Fruit fly (Drosophila melanogaster) whole organism, embryonic: Measurements from ENCODE around the gene Girdin.

Experiments used
- Asciz ChIP-seq: fragments of 200-800 bp; sonication (Bioruptor generic); optimal IDR thresholded peaks from 2 replicates; lab custom pipeline; 2017; ENCODE audit warnings: missing biosample characterization, mild to moderate bottlenecking, missing genetic modification characterization, missing genetic modification reagents
- Awh ChIP-seq: fragments of 200-800 bp; sonication (Bioruptor generic); IDR thresholded peaks from 2 replicates; pipeline ENCODE4, ENCODE4 v1.3.6; 2022; ENCODE audit warnings: missing biosample characterization, missing genetic modification characterization
- B-H1 ChIP-seq: fragments of 200-800 bp; sonication (Bioruptor generic); IDR thresholded peaks from 3 replicates; pipeline ENCODE4 v1.3.6; 2022; ENCODE audit warnings: missing biosample characterization, missing genetic modification characterization
- Blimp-1 ChIP-seq: fragments of 200-800 bp; sonication (Bioruptor generic); optimal IDR thresholded peaks from 3 replicates; lab custom pipeline; 2018; ENCODE audit warnings: missing biosample characterization, missing genetic modification characterization, mild to moderate bottlenecking, moderate library complexity, missing genetic modification reagents
- Bteb2 ChIP-seq: fragments of 200-800 bp; sonication (Bioruptor generic); optimal IDR thresholded peaks from 2 replicates; lab custom pipeline; 2016; ENCODE audit warnings: missing biosample characterization, missing genetic modification characterization
- CG10147 ChIP-seq: fragments of 200-800 bp; sonication (Bioruptor generic); optimal IDR thresholded peaks from 2 replicates; lab custom pipeline; 2019; ENCODE audit warnings: missing biosample characterization, mild to moderate bottlenecking, missing genetic modification characterization, moderate library complexity
- CG10543 ChIP-seq: fragments of 200-800 bp; sonication (Bioruptor generic); optimal IDR thresholded peaks from 3 replicates; lab custom pipeline; 2017; ENCODE audit warnings: missing biosample characterization, mild to moderate bottlenecking, missing genetic modification characterization, moderate library complexity
- CG12104 ChIP-seq: fragments of 200-800 bp; sonication (Bioruptor generic); optimal IDR thresholded peaks from 3 replicates; lab custom pipeline; 2016; ENCODE audit warnings: missing biosample characterization, missing genetic modification characterization
- CG12942 ChIP-seq: fragments of 200-800 bp; sonication (Bioruptor generic); optimal IDR thresholded peaks from 3 replicates; lab custom pipeline; 2016; ENCODE audit warnings: missing biosample characterization, missing genetic modification characterization
- CG13775 ChIP-seq: fragments of 200-800 bp; sonication (Bioruptor generic); optimal IDR thresholded peaks from 3 replicates; lab custom pipeline; 2017; ENCODE audit warnings: missing biosample characterization, mild to moderate bottlenecking, missing genetic modification characterization
- CG14050 ChIP-seq: fragments of 200-800 bp; sonication (Bioruptor generic); IDR thresholded peaks from 3 replicates; pipeline ENCODE4 v1.3.6; 2022; ENCODE audit warnings: missing biosample characterization, missing genetic modification characterization
- CG17912 ChIP-seq: fragments of 200-800 bp; sonication (Bioruptor generic); optimal IDR thresholded peaks from 2 replicates; lab custom pipeline; 2018; ENCODE audit warnings: missing biosample characterization, mild to moderate bottlenecking, missing genetic modification characterization
- CG18011 ChIP-seq: fragments of 200-800 bp; sonication (Bioruptor generic); optimal IDR thresholded peaks from 2 replicates; lab custom pipeline; 2017; ENCODE audit warnings: missing biosample characterization, missing genetic modification characterization, mild to moderate bottlenecking, moderate library complexity, missing genotype
- CG18764 ChIP-seq: fragments of 200-800 bp; sonication (Bioruptor generic); optimal IDR thresholded peaks from 3 replicates; lab custom pipeline; 2016; ENCODE audit warnings: missing biosample characterization, missing genetic modification characterization
- CG31441 ChIP-seq: fragments of 200-800 bp; sonication (Bioruptor generic); IDR thresholded peaks from 2 replicates; pipeline ENCODE4 v1.3.6; 2022; ENCODE audit warnings: missing biosample characterization, missing genetic modification characterization
- CG32767 ChIP-seq: fragments of 200-800 bp; sonication (Bioruptor generic); IDR thresholded peaks from 2 replicates; pipeline ENCODE4 v1.3.6; 2022; ENCODE audit warnings: missing biosample characterization, missing genetic modification characterization
- CG3281 ChIP-seq: fragments of 200-800 bp; sonication (Bioruptor generic); optimal IDR thresholded peaks from 3 replicates; lab custom pipeline; 2017; ENCODE audit warnings: missing biosample characterization, mild to moderate bottlenecking, missing genetic modification characterization
- CG3995 ChIP-seq: fragments of 200-800 bp; sonication (Bioruptor generic); optimal IDR thresholded peaks from 3 replicates; lab custom pipeline; 2016; ENCODE audit warnings: missing biosample characterization, missing genetic modification characterization
- CG42726 ChIP-seq: fragments of 200-800 bp; sonication (Bioruptor generic); IDR thresholded peaks from 2 replicates; pipeline ENCODE4 v1.3.6; 2022; ENCODE audit warnings: missing biosample characterization, missing genetic modification characterization; ENCODE audit not compliant: partially characterized antibody
- CG6683 ChIP-seq: fragments of 200-800 bp; sonication (Bioruptor generic); optimal IDR thresholded peaks from 2 replicates; lab custom pipeline; 2017; ENCODE audit warnings: missing biosample characterization, mild to moderate bottlenecking, missing genetic modification characterization, missing genetic modification reagents
- CG9609 ChIP-seq: fragments of 200-800 bp; sonication (Bioruptor generic); optimal IDR thresholded peaks from 3 replicates; lab custom pipeline; 2016; ENCODE audit warnings: missing biosample characterization, missing genetic modification characterization
- CG9727 ChIP-seq: fragments of 200-800 bp; sonication (Bioruptor generic); optimal IDR thresholded peaks from 3 replicates; lab custom pipeline; 2017; ENCODE audit warnings: missing biosample characterization, mild to moderate bottlenecking, missing genetic modification characterization
- Camta ChIP-seq: fragments of 200-800 bp; sonication (Bioruptor generic); optimal IDR thresholded peaks from 2 replicates; lab custom pipeline; 2016; ENCODE audit warnings: missing biosample characterization, missing genetic modification characterization
- Doc2 ChIP-seq: fragments of 200-800 bp; sonication (Bioruptor generic); IDR thresholded peaks from 2 replicates; pipeline ENCODE4 v1.3.6; 2022; ENCODE audit warnings: missing biosample characterization, missing genetic modification characterization
- Doc3 ChIP-seq: fragments of 200-800 bp; sonication (Bioruptor generic); IDR thresholded peaks from 3 replicates; pipeline ENCODE4 v1.3.6; 2022; ENCODE audit warnings: missing biosample characterization, missing genetic modification characterization; ENCODE audit not compliant: partially characterized antibody
- Ets65A ChIP-seq: fragments of 200-800 bp; sonication (Bioruptor generic); peaks from one replicate; lab custom pipeline; 2016; ENCODE audit warnings: missing biosample characterization, missing genetic modification characterization
- H15 ChIP-seq: fragments of 200-800 bp; sonication (Bioruptor generic); IDR thresholded peaks from 3 replicates; pipeline ENCODE4 v1.3.6; 2022; ENCODE audit warnings: missing biosample characterization, missing genetic modification characterization
- HLHmδ ChIP-seq: fragments of 200-800 bp; sonication (Bioruptor generic); optimal IDR thresholded peaks from 2 replicates; lab custom pipeline; 2018; ENCODE audit warnings: missing biosample characterization, mild to moderate bottlenecking, missing genetic modification characterization, moderate library complexity
- Oli ChIP-seq: fragments of 200-800 bp; sonication (Bioruptor generic); optimal IDR thresholded peaks from 2 replicates; lab custom pipeline; 2018; ENCODE audit warnings: missing biosample characterization, mild to moderate bottlenecking, missing genetic modification characterization, moderate library complexity
- Optix ChIP-seq: fragments of 200-800 bp; sonication (Bioruptor generic); IDR thresholded peaks from 3 replicates; pipeline ENCODE4 v1.3.6; 2022; ENCODE audit warnings: missing biosample characterization, missing genetic modification characterization
- Poxn ChIP-seq: fragments of 200-800 bp; sonication (Bioruptor generic); IDR thresholded peaks from 2 replicates; pipeline ENCODE4 v1.3.6; 2022; ENCODE audit warnings: missing biosample characterization, missing genetic modification characterization
- Rfx ChIP-seq: fragments of 200-800 bp; sonication (Bioruptor generic); IDR thresholded peaks from 2 replicates; pipeline ENCODE4 v1.3.6; 2022; ENCODE audit warnings: missing biosample characterization, missing genetic modification characterization
- Ssrp ChIP-seq: fragments of 200-800 bp; sonication (Bioruptor generic); optimal IDR thresholded peaks from 2 replicates; lab custom pipeline; 2018; ENCODE audit warnings: missing biosample characterization, mild to moderate bottlenecking, missing genetic modification characterization, moderate library complexity
- Tbp ChIP-seq: fragments of >200 bp; optimal IDR thresholded peaks from 2 replicates; lab custom pipeline; 2018; ENCODE audit warnings: missing biosample characterization, missing genetic modification characterization
- Trl ChIP-seq, 3 experiments: fragments of >200 bp in 2 of 3; fragments of 200-800 bp in 1 of 3; sonication (Bioruptor generic) in 1 of 3; optimal IDR thresholded peaks; 2 replicates in 1 of 3; 3 replicates in 2 of 3; lab custom pipeline; 2016 to 2017; ENCODE audit warnings: missing biosample characterization in 1 of 3, missing genetic modification characterization in 1 of 3
- ato ChIP-seq: fragments of 200-800 bp; sonication (Bioruptor generic); IDR thresholded peaks from 2 replicates; pipeline ENCODE4 v1.3.6; 2022; ENCODE audit warnings: missing biosample characterization, missing genetic modification characterization; ENCODE audit not compliant: partially characterized antibody
- br ChIP-seq: fragments of >200 bp; optimal IDR thresholded peaks from 2 replicates; lab custom pipeline; 2017
- cg ChIP-seq: fragments of 200-800 bp; sonication (Bioruptor generic); optimal IDR thresholded peaks from 3 replicates; lab custom pipeline; 2019; ENCODE audit warnings: missing biosample characterization, mild to moderate bottlenecking, missing genetic modification characterization, moderate library complexity
- chinmo ChIP-seq: fragments of 200-800 bp; sonication (Bioruptor generic); IDR thresholded peaks from 4 replicates; pipeline ENCODE4 v1.3.6; 2022; ENCODE audit warnings: missing biosample characterization, missing genetic modification characterization; ENCODE audit not compliant: partially characterized antibody
- dm ChIP-seq: fragments of 200-800 bp; sonication (Bioruptor generic); optimal IDR thresholded peaks from 3 replicates; lab custom pipeline; 2016; ENCODE audit warnings: missing biosample characterization, missing genetic modification characterization
- gsb ChIP-seq: fragments of 200-800 bp; sonication (Bioruptor generic); IDR thresholded peaks from 2 replicates; pipeline ENCODE4 v1.3.6; 2022; ENCODE audit warnings: missing biosample characterization, missing genetic modification characterization
- gsb-n ChIP-seq: fragments of 200-800 bp; sonication (Bioruptor generic); optimal IDR thresholded peaks from 3 replicates; lab custom pipeline; 2018; ENCODE audit warnings: missing biosample characterization, mild to moderate bottlenecking, missing genetic modification characterization
- hb ChIP-seq: fragments of 200-800 bp; sonication (Bioruptor generic); IDR thresholded peaks from 3 replicates; pipeline ENCODE4 v1.3.6; 2022; ENCODE audit warnings: missing biosample characterization, missing genetic modification characterization; ENCODE audit not compliant: partially characterized antibody
- lilli ChIP-seq: fragments of 200-800 bp; sonication (Bioruptor generic); optimal IDR thresholded peaks from 3 replicates; lab custom pipeline; 2016; ENCODE audit warnings: missing biosample characterization, missing genetic modification characterization
- mam ChIP-seq: fragments of 200-800 bp; sonication (Bioruptor generic); optimal IDR thresholded peaks from 3 replicates; lab custom pipeline; 2016; ENCODE audit warnings: missing biosample characterization, missing genetic modification characterization
- pnt ChIP-seq: fragments of 200-800 bp; sonication (Bioruptor generic); optimal IDR thresholded peaks from 3 replicates; lab custom pipeline; 2016; ENCODE audit warnings: missing biosample characterization, missing genetic modification characterization
- ranshi ChIP-seq: fragments of 200-800 bp; sonication (Bioruptor generic); IDR thresholded peaks from 2 replicates; pipeline ENCODE4 v1.3.6; 2022; ENCODE audit warnings: missing biosample characterization, missing genetic modification characterization
- ro ChIP-seq: fragments of 200-800 bp; sonication (Bioruptor generic); IDR thresholded peaks from 2 replicates; pipeline ENCODE4 v1.3.6; 2022; ENCODE audit warnings: missing biosample characterization, missing genetic modification characterization
- row ChIP-seq: fragments of 200-800 bp; sonication (Bioruptor generic); IDR thresholded peaks from 3 replicates; pipeline ENCODE4 v1.3.6; 2022; ENCODE audit warnings: missing biosample characterization, missing genetic modification characterization
- schlank ChIP-seq: fragments of 200-800 bp; sonication (Bioruptor generic); optimal IDR thresholded peaks from 2 replicates; lab custom pipeline; 2018; ENCODE audit warnings: missing biosample characterization, mild to moderate bottlenecking, missing genetic modification characterization
- tio ChIP-seq: fragments of 200-800 bp; sonication (Bioruptor generic); optimal IDR thresholded peaks from 2 replicates; lab custom pipeline; 2017; ENCODE audit warnings: missing biosample characterization, missing genetic modification characterization, inconsistent platforms
- zfh2 ChIP-seq: fragments of 200-800 bp; sonication (Bioruptor generic); optimal IDR thresholded peaks from 2 replicates; lab custom pipeline; 2016; ENCODE audit warnings: missing biosample characterization, missing genetic modification characterization

Gene Girdin

DNA sequence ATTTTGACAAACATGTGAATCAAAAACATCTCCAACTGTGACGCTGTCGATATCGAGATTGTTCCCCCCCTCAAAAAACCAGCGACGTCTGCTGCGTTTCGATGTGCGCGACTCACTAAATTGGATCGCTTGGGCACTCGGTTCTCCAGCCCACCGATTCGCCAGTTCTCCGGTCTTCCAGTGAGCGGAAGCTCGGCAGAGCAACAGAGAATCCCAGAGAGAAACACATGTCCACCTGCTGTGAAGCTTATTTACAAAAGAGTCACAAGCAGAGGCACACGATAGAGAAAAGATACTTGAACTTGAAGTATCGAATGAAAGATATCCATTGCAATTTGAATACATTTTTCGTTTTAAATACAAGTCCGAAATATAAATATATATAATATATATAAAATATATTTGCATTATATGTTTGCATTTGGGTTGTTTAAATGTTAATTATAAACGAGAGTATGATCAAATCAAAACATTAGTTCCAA lies 44.6 kb upstream of the Girdin start (continued):
- TF ChIP-seq ranshi (GFP tag; lab: Robert Waterston, UW) (no peak), row (GFP tag; lab: Robert Waterston, UW) (peak; percentile 52; the same call in 2 of the 3 replicates), Poxn (GFP tag; lab: Robert Waterston, UW) (no peak), CG32767 (GFP tag; lab: Robert Waterston, UW) (no peak), CG31441 (no peak), Rfx (GFP tag; lab: Robert Waterston, UW) (peak; percentile 28; the same call in 1 of the 2 replicates), CG6683 (GFP tag; lab: Kevin White, UChicago) (no peak), CG12104 (GFP tag; lab: Kevin White, UChicago) (no peak), dm (GFP tag; lab: Kevin White, UChicago) (no peak), zfh2 (GFP tag; lab: Kevin White, UChicago) (no peak), ro (GFP tag; lab: Robert Waterston, UW) (no peak), Bteb2 (GFP tag; lab: Kevin White, UChicago) (no peak), Awh (GFP tag; lab: Robert Waterston, UW) (no peak), Doc2 (GFP tag; lab: Robert Waterston, UW) (no peak), CG9609 (GFP tag; lab: Kevin White, UChicago) (no peak), pnt (GFP tag; lab: Kevin White, UChicago) (no peak), Camta (GFP tag; lab: Kevin White, UChicago) (no peak), Tbp (GFP tag; lab: Kevin White, UChicago) (no peak), tio (GFP tag; lab: Kevin White, UChicago) (no peak), Ets65A (GFP tag; lab: Kevin White, UChicago) (no peak), chinmo (GFP tag; lab: Robert Waterston, UW) (peak; percentile 70; the same call in 1 of the 4 replicates), cg (no peak), CG12942 (GFP tag; lab: Kevin White, UChicago) (no peak), H15 (no peak), Trl (optimal IDR thresholded peaks at IDR 0.05; lab: Kevin White, UChicago) (peak; percentile 49 to 69), Trl (GFP tag; optimal IDR thresholded peaks at IDR 0.05; lab: Kevin White, UChicago) (no peak), mam (no peak), Doc3 (GFP tag; lab: Robert Waterston, UW) (no peak), ato (GFP tag; lab: Robert Waterston, UW) (no peak), CG17912 (GFP tag; lab: Kevin White, UChicago) (no peak), B-H1 (GFP tag; lab: Robert Waterston, UW) (no peak), br (lab: Kevin White, UChicago) (no peak), lilli (GFP tag; lab: Kevin White, UChicago) (no peak), Blimp-1 (peak; percentile 3), HLHmδ (no peak), CG13775 (GFP tag; lab: Kevin White, UChicago) (no peak), gsb (GFP tag; lab: Robert Waterston, UW) (no peak), CG14050 (GFP tag; lab: Robert Waterston, UW) (no peak), CG3281 (GFP tag; lab: Kevin White, UChicago) (peak; percentile 32), Oli (no peak), CG42726 (GFP tag; lab: Robert Waterston, UW) (no peak), CG18011 (GFP tag; lab: Kevin White, UChicago) (no peak), schlank (tag; lab: Kevin White, UChicago) (no peak), CG9727 (GFP tag; lab: Kevin White, UChicago) (no peak), CG10147 (GFP tag; lab: Kevin White, UChicago) (no peak), CG3995 (GFP tag; lab: Kevin White, UChicago) (no peak), hb (GFP tag; lab: Robert Waterston, UW) (no peak), Optix (GFP tag; lab: Robert Waterston, UW) (no peak), Ssrp (tag; lab: Kevin White, UChicago) (no peak), gsb-n (no peak), CG10543 (GFP tag; lab: Kevin White, UChicago) (peak; percentile 25), CG18764 (GFP tag; lab: Kevin White, UChicago) (no peak), Asciz (GFP tag; lab: Kevin White, UChicago) (no peak)
